Fruit fly (Drosophila melanogaster) whole organism, embryonic: ENCODE measurements around the gene CG2182.
A peak's percentile ranks its signal among the peaks of the same experiment; 100 is the strongest.

Source experiments
- Antp ChIP-seq: fragments of 200-800 bp; sonication (Bioruptor generic); optimal IDR thresholded peaks from 3 replicates; lab custom pipeline; 2016; ENCODE audit warnings: missing biosample characterization, missing genetic modification characterization
- BtbVII ChIP-seq: fragments of 200-800 bp; sonication (Bioruptor generic); optimal IDR thresholded peaks from 3 replicates; lab custom pipeline; 2017; ENCODE audit warnings: missing biosample characterization, mild to moderate bottlenecking, missing genetic modification characterization
- Bteb2 ChIP-seq: fragments of 200-800 bp; sonication (Bioruptor generic); optimal IDR thresholded peaks from 2 replicates; lab custom pipeline; 2016; ENCODE audit warnings: missing biosample characterization, missing genetic modification characterization
- CG1024 ChIP-seq: fragments of 200-800 bp; sonication (Bioruptor generic); IDR thresholded peaks from 2 replicates; pipeline ENCODE4 v1.3.6; 2022; ENCODE audit warnings: missing biosample characterization, missing genetic modification characterization
- CG11247 ChIP-seq: fragments of 200-800 bp; sonication (Bioruptor generic); IDR thresholded peaks from 2 replicates; pipeline ENCODE4 v1.3.6; 2022; ENCODE audit warnings: missing biosample characterization, missing genetic modification characterization
- CG11504 ChIP-seq: fragments of 200-800 bp; sonication (Bioruptor generic); optimal IDR thresholded peaks from 3 replicates; lab custom pipeline; 2019; ENCODE audit warnings: missing biosample characterization, mild to moderate bottlenecking, missing genetic modification characterization, moderate library complexity
- CG11723 ChIP-seq: fragments of 200-800 bp; sonication (Bioruptor generic); optimal IDR thresholded peaks from 2 replicates; lab custom pipeline; 2017; ENCODE audit warnings: missing biosample characterization, mild to moderate bottlenecking, missing genetic modification characterization
- CG15601 ChIP-seq: fragments of 200-800 bp; sonication (Bioruptor generic); optimal IDR thresholded peaks from 3 replicates; lab custom pipeline; 2019; ENCODE audit warnings: missing biosample characterization, mild to moderate bottlenecking, missing genetic modification characterization, moderate library complexity
- CG16815 ChIP-seq: fragments of 200-800 bp; sonication (Bioruptor generic); optimal IDR thresholded peaks from 3 replicates; lab custom pipeline; 2017; ENCODE audit warnings: missing biosample characterization, mild to moderate bottlenecking, missing genetic modification characterization
- CG17568 ChIP-seq: fragments of 200-800 bp; sonication (Bioruptor generic); optimal IDR thresholded peaks from 2 replicates; lab custom pipeline; 2018; ENCODE audit warnings: missing biosample characterization, mild to moderate bottlenecking, missing genetic modification characterization, moderate library complexity
- CG17612 ChIP-seq: fragments of 200-800 bp; sonication (Bioruptor generic); IDR thresholded peaks from 2 replicates; pipeline ENCODE4 v1.3.6; 2022; ENCODE audit warnings: missing biosample characterization, missing genetic modification characterization
- CG18599 ChIP-seq: fragments of 200-800 bp; sonication (Bioruptor generic); optimal IDR thresholded peaks from 3 replicates; lab custom pipeline; 2017; ENCODE audit warnings: missing biosample characterization, missing genetic modification characterization, mild to moderate bottlenecking, moderate library complexity, missing genetic modification reagents
- CG18764 ChIP-seq: fragments of 200-800 bp; sonication (Bioruptor generic); optimal IDR thresholded peaks from 3 replicates; lab custom pipeline; 2016; ENCODE audit warnings: missing biosample characterization, missing genetic modification characterization
- CG2116 ChIP-seq: fragments of 200-800 bp; sonication (Bioruptor generic); optimal IDR thresholded peaks from 3 replicates; lab custom pipeline; 2018; ENCODE audit warnings: missing biosample characterization, mild to moderate bottlenecking, missing genetic modification characterization
- CG2875 ChIP-seq: fragments of 200-800 bp; sonication (Bioruptor generic); optimal IDR thresholded peaks from 2 replicates; lab custom pipeline; 2017; ENCODE audit warnings: missing biosample characterization, mild to moderate bottlenecking, missing genetic modification characterization, missing genetic modification reagents
- CG3065 ChIP-seq: fragments of 200-800 bp; sonication (Bioruptor generic); optimal IDR thresholded peaks from 2 replicates; lab custom pipeline; 2016; ENCODE audit warnings: missing biosample characterization, missing genetic modification characterization
- CG4360 ChIP-seq: fragments of 200-800 bp; sonication (Bioruptor generic); IDR thresholded peaks from 2 replicates; pipeline ENCODE4 v1.3.6; 2022; ENCODE audit warnings: missing biosample characterization, missing genetic modification characterization
- CG6683 ChIP-seq: fragments of 200-800 bp; sonication (Bioruptor generic); optimal IDR thresholded peaks from 2 replicates; lab custom pipeline; 2017; ENCODE audit warnings: missing biosample characterization, mild to moderate bottlenecking, missing genetic modification characterization, missing genetic modification reagents
- CG6791 ChIP-seq: fragments of 200-800 bp; sonication (Bioruptor generic); IDR thresholded peaks from 3 replicates; pipeline ENCODE4 v1.3.6; 2022; ENCODE audit warnings: missing biosample characterization, missing genetic modification characterization; ENCODE audit not compliant: partially characterized antibody
- CG7357 ChIP-seq: fragments of 200-800 bp; sonication (Bioruptor generic); IDR thresholded peaks from 3 replicates; pipeline ENCODE4 v1.3.6; 2022; ENCODE audit warnings: missing biosample characterization, missing genetic modification characterization
- CG7928 ChIP-seq: fragments of 200-800 bp; sonication (Bioruptor generic); optimal IDR thresholded peaks from 2 replicates; lab custom pipeline; 2017; ENCODE audit warnings: missing biosample characterization, mild to moderate bottlenecking, missing genetic modification characterization
- CG8089 ChIP-seq: fragments of 200-800 bp; sonication (Bioruptor generic); optimal IDR thresholded peaks from 3 replicates; lab custom pipeline; 2016; ENCODE audit warnings: missing biosample characterization, missing genetic modification characterization
- CTCF ChIP-seq: fragments of 200-800 bp; sonication (Bioruptor generic); optimal IDR thresholded peaks from 2 replicates; lab custom pipeline; 2017; ENCODE audit warnings: missing biosample characterization, mild to moderate bottlenecking, missing genetic modification characterization, moderate library complexity
- Dip2 ChIP-seq: fragments of 200-800 bp; sonication (Bioruptor generic); IDR thresholded peaks from 2 replicates; pipeline ENCODE4 v1.3.6; 2022; ENCODE audit warnings: missing biosample characterization, missing genetic modification characterization
- Eip74EF ChIP-seq, 2 experiments: fragments of 200-800 bp in 1 of 2; fragments of >200 bp in 1 of 2; sonication (Bioruptor generic) in 1 of 2; optimal IDR thresholded peaks; 2 replicates each; lab custom pipeline; 2017 to 2019; ENCODE audit warnings: missing biosample characterization in 2 of 2, missing genetic modification characterization in 2 of 2, mild to moderate bottlenecking in 1 of 2, moderate library complexity in 1 of 2
- Ets97D ChIP-seq: fragments of 200-800 bp; sonication (Bioruptor generic); optimal IDR thresholded peaks from 3 replicates; lab custom pipeline; 2016; ENCODE audit warnings: missing biosample characterization, missing genetic modification characterization
- Fer3 ChIP-seq: fragments of 200-800 bp; sonication (Bioruptor generic); optimal IDR thresholded peaks from 2 replicates; lab custom pipeline; 2018; ENCODE audit warnings: missing biosample characterization, mild to moderate bottlenecking, missing genetic modification characterization, moderate library complexity
- Hr3 ChIP-seq: fragments of 200-800 bp; sonication (Bioruptor generic); optimal IDR thresholded peaks from 3 replicates; lab custom pipeline; 2016; ENCODE audit warnings: missing biosample characterization, missing genetic modification characterization
- MTF-1 ChIP-seq: fragments of 200-800 bp; sonication (Bioruptor generic); optimal IDR thresholded peaks from 2 replicates; lab custom pipeline; 2018; ENCODE audit warnings: missing biosample characterization, mild to moderate bottlenecking, missing genetic modification characterization, borderline replicate concordance
- Nf-YC ChIP-seq: fragments of 200-800 bp; optimal IDR thresholded peaks from 3 replicates; lab custom pipeline; 2019; ENCODE audit warnings: missing biosample characterization, mild to moderate bottlenecking, missing genetic modification characterization, moderate library complexity
- NfI ChIP-seq: fragments of 200-800 bp; sonication (Bioruptor generic); optimal IDR thresholded peaks from 3 replicates; lab custom pipeline; 2018; ENCODE audit warnings: missing biosample characterization, mild to moderate bottlenecking, missing genetic modification characterization, moderate library complexity
- Poxn ChIP-seq: fragments of 200-800 bp; sonication (Bioruptor generic); IDR thresholded peaks from 2 replicates; pipeline ENCODE4 v1.3.6; 2022; ENCODE audit warnings: missing biosample characterization, missing genetic modification characterization
- Xbp1 ChIP-seq: fragments of 200-800 bp; sonication (Bioruptor generic); optimal IDR thresholded peaks from 3 replicates; lab custom pipeline; 2016; ENCODE audit warnings: missing biosample characterization, mild to moderate bottlenecking, missing genetic modification characterization
- bbx ChIP-seq: fragments of 200-800 bp; sonication (Bioruptor generic); IDR thresholded peaks from 2 replicates; pipeline ENCODE4 v1.3.6; 2022; ENCODE audit warnings: missing biosample characterization, missing genetic modification characterization; ENCODE audit not compliant: partially characterized antibody
- cas ChIP-seq: fragments of 200-800 bp; sonication (Bioruptor generic); IDR thresholded peaks from 2 replicates; pipeline ENCODE4 v1.3.6; 2022; ENCODE audit warnings: missing biosample characterization, missing genetic modification characterization
- crol ChIP-seq: fragments of 200-800 bp; sonication (Bioruptor generic); IDR thresholded peaks from 2 replicates; pipeline ENCODE4 v1.3.6; 2022; ENCODE audit warnings: missing biosample characterization, missing genetic modification characterization
- crp ChIP-seq, 2 experiments: fragments of 200-800 bp; sonication (Bioruptor generic); optimal IDR thresholded peaks; 2 replicates in 1 of 2; 3 replicates in 1 of 2; lab custom pipeline; 2017; ENCODE audit warnings: missing biosample characterization in 2 of 2, missing genetic modification characterization in 2 of 2, mild to moderate bottlenecking in 1 of 2, moderate library complexity in 1 of 2
- grn ChIP-seq: fragments of 200-800 bp; sonication (Bioruptor generic); optimal IDR thresholded peaks from 3 replicates; lab custom pipeline; 2017; ENCODE audit warnings: missing biosample characterization, missing genetic modification characterization
- hth ChIP-seq: fragments of >200 bp; optimal IDR thresholded peaks from 2 replicates; lab custom pipeline; 2017; ENCODE audit warnings: inconsistent platforms
- knrl ChIP-seq: fragments of 200-800 bp; sonication (Bioruptor generic); IDR thresholded peaks from 3 replicates; pipeline ENCODE4 v1.3.6; 2022; ENCODE audit warnings: missing biosample characterization, missing genetic modification characterization; ENCODE audit not compliant: partially characterized antibody
- lbe ChIP-seq: fragments of 200-800 bp; sonication (Bioruptor generic); optimal IDR thresholded peaks from 2 replicates; lab custom pipeline; 2016; ENCODE audit warnings: missing biosample characterization, mild to moderate bottlenecking, missing genetic modification characterization
- mirr ChIP-seq: fragments of 200-800 bp; sonication (Bioruptor generic); optimal IDR thresholded peaks from 3 replicates; lab custom pipeline; 2018; ENCODE audit warnings: missing biosample characterization, mild to moderate bottlenecking, missing genetic modification characterization
- otp ChIP-seq: fragments of 200-800 bp; sonication (Bioruptor generic); IDR thresholded peaks from 3 replicates; pipeline ENCODE4, ENCODE4 v1.3.6; 2022; ENCODE audit warnings: missing biosample characterization, missing genetic modification characterization
- salm ChIP-seq: fragments of 200-800 bp; sonication (Bioruptor generic); optimal IDR thresholded peaks from 2 replicates; lab custom pipeline; 2018; ENCODE audit warnings: missing biosample characterization, mild to moderate bottlenecking, missing genetic modification characterization
- sens-2 ChIP-seq: fragments of 200-800 bp; sonication (Bioruptor generic); IDR thresholded peaks from 2 replicates; pipeline ENCODE4 v1.3.6; 2022; ENCODE audit warnings: missing biosample characterization, missing genetic modification characterization
- slbo ChIP-seq: fragments of 200-800 bp; sonication (Bioruptor generic); IDR thresholded peaks from 2 replicates; pipeline ENCODE4 v1.3.6; 2022; ENCODE audit warnings: missing biosample characterization, missing genetic modification characterization
- ssp ChIP-seq: fragments of 200-800 bp; sonication (Bioruptor generic); IDR thresholded peaks from 2 replicates; pipeline ENCODE4 v1.3.6; 2022; ENCODE audit warnings: missing biosample characterization, missing genetic modification characterization
- sug ChIP-seq: fragments of 200-800 bp; optimal IDR thresholded peaks from 2 replicates; lab custom pipeline; 2019; ENCODE audit warnings: missing biosample characterization, mild to moderate bottlenecking, missing genetic modification characterization, moderate library complexity
- tin ChIP-seq: fragments of 200-800 bp; sonication (Bioruptor generic); optimal IDR thresholded peaks from 3 replicates; lab custom pipeline; 2016; ENCODE audit warnings: missing biosample characterization, missing genetic modification characterization
- wor ChIP-seq: fragments of 200-800 bp; sonication (Bioruptor generic); IDR thresholded peaks from 2 replicates; pipeline ENCODE4 v1.3.6; 2022; ENCODE audit warnings: missing biosample characterization, missing genetic modification characterization

Gene CG2182

dm6 chr3R:5672658-5673217 lies 13.0 kb upstream of the CG2182 start (continued):
- TF ChIP-seq CG6683 = peak; percentile 81
- peak; percentile 89 for TF ChIP-seq salm (tag; lab: Kevin White, UChicago)
- TF ChIP-seq sens-2 (GFP tag; lab: Robert Waterston, UW) = peak; percentile 51
- peak; percentile 12 for TF ChIP-seq lbe (GFP tag; lab: Kevin White, UChicago)
- peak; percentile 74 for TF ChIP-seq CG18764 (GFP tag; lab: Kevin White, UChicago)
- peak in 1 of 2 experiments; percentile 52 for TF ChIP-seq crp (GFP tag; optimal IDR thresholded peaks at IDR 0.05; lab: Kevin White, UChicago)
- peak; percentile 87 for TF ChIP-seq CG11723 (GFP tag; lab: Kevin White, UChicago)
- peak in 1 of 2 experiments; percentile 91 for TF ChIP-seq Eip74EF (GFP tag; optimal IDR thresholded peaks at IDR 0.05; lab: Kevin White, UChicago)
- TF ChIP-seq CG18599 (GFP tag; lab: Kevin White, UChicago) = peak; percentile 92
- TF ChIP-seq Nf-YC (tag; lab: Kevin White, UChicago) = no peak
- peak; percentile 86 for TF ChIP-seq crol (GFP tag; lab: Robert Waterston, UW)
- TF ChIP-seq CG11247 (GFP tag; lab: Robert Waterston, UW) = no peak
- no peak for TF ChIP-seq CG17612 (GFP tag; lab: Robert Waterston, UW)
- TF ChIP-seq NfI = peak; percentile 68
- peak; percentile 11 for TF ChIP-seq Hr3 (GFP tag; lab: Kevin White, UChicago)
- peak; percentile 40 for TF ChIP-seq Xbp1 (GFP tag; lab: Kevin White, UChicago)
- TF ChIP-seq MTF-1 (GFP tag; lab: Kevin White, UChicago) = peak; percentile 95
- TF ChIP-seq CG2116 = peak; percentile 67
- peak; percentile 69; the same call in 1 of the 3 replicates for TF ChIP-seq otp
- TF ChIP-seq Fer3 = peak; percentile 71
- TF ChIP-seq hth (lab: Kevin White, UChicago) = no peak
- peak; percentile 59 for TF ChIP-seq CG8089 (GFP tag; lab: Kevin White, UChicago)
- no peak for TF ChIP-seq wor
- peak; percentile 93 for TF ChIP-seq CG17568 (GFP tag; lab: Kevin White, UChicago)
- peak; percentile 93 for TF ChIP-seq CG2875 (GFP tag; lab: Kevin White, UChicago)
- TF ChIP-seq CG7928 (GFP tag; lab: Kevin White, UChicago) = peak; percentile 25
- peak; percentile 92 for TF ChIP-seq BtbVII
- peak; percentile 90 for TF ChIP-seq CG4360 (GFP tag; lab: Robert Waterston, UW)
- peak; percentile 73 for TF ChIP-seq grn (GFP tag; lab: Kevin White, UChicago)
- TF ChIP-seq Bteb2 (GFP tag; lab: Kevin White, UChicago) = peak; percentile 63
- TF ChIP-seq CG7357 (GFP tag; lab: Robert Waterston, UW) = no peak
- no peak for TF ChIP-seq ssp (GFP tag; lab: Robert Waterston, UW)
- peak; percentile 41 for TF ChIP-seq Antp (GFP tag; lab: Kevin White, UChicago)
- TF ChIP-seq tin (GFP tag; lab: Kevin White, UChicago) = peak; percentile 34
- TF ChIP-seq mirr (GFP tag; lab: Kevin White, UChicago) = peak; percentile 97
- TF ChIP-seq CG11504 (tag; lab: Kevin White, UChicago) = no peak
- TF ChIP-seq slbo (GFP tag; lab: Robert Waterston, UW) = 0 out of 2 replicates have a peak, but pooled peaks have one; percentile 18
- peak; percentile 98 for TF ChIP-seq sug
- TF ChIP-seq CG1024 (GFP tag; lab: Robert Waterston, UW) = peak; percentile 52; the same call in 1 of the 2 replicates
- no peak for TF ChIP-seq CG6791 (GFP tag; lab: Robert Waterston, UW)
- TF ChIP-seq knrl (GFP tag; lab: Robert Waterston, UW) = no peak
- no peak for TF ChIP-seq CG16815
- TF ChIP-seq CG15601 (tag; lab: Kevin White, UChicago) = peak; percentile 94
- TF ChIP-seq cas (GFP tag; lab: Robert Waterston, UW) = no peak
- TF ChIP-seq bbx (GFP tag; lab: Robert Waterston, UW) = 0 out of 2 replicates have a peak, but pooled peaks have one; percentile 39
- TF ChIP-seq Ets97D (GFP tag; lab: Kevin White, UChicago) = peak; percentile 26
- TF ChIP-seq Dip2 (GFP tag; lab: Robert Waterston, UW) = no peak
- peak; percentile 55 for TF ChIP-seq CG3065
- TF ChIP-seq Poxn (GFP tag; lab: Robert Waterston, UW) = no peak
- TF ChIP-seq CTCF (GFP tag; lab: Kevin White, UChicago) = peak; percentile 47
